Fruit fly (Drosophila melanogaster) whole organism, embryonic: Measurements from ENCODE around the gene CG5273.

Source experiments
- Atf3 ChIP-seq: fragments of 200-800 bp; sonication (Bioruptor generic); optimal IDR thresholded peaks from 3 replicates; lab custom pipeline; 2016; ENCODE audit warnings: missing biosample characterization, missing genetic modification characterization
- BEAF-32 ChIP-seq: fragments of 200-800 bp; sonication (Bioruptor generic); optimal IDR thresholded peaks from 3 replicates; lab custom pipeline; 2017; ENCODE audit warnings: missing biosample characterization, missing genetic modification characterization, mild to moderate bottlenecking, moderate library complexity, missing genetic modification reagents
- CG10274 ChIP-seq: fragments of 200-800 bp; sonication (Bioruptor generic); optimal IDR thresholded peaks from 3 replicates; lab custom pipeline; 2017; ENCODE audit warnings: missing biosample characterization, mild to moderate bottlenecking, missing genetic modification characterization
- CG10321 ChIP-seq: fragments of 200-800 bp; sonication (Bioruptor generic); IDR thresholded peaks from 2 replicates; pipeline ENCODE4 v1.3.6; 2022; ENCODE audit warnings: missing biosample characterization, missing genetic modification characterization
- CG10366 ChIP-seq: fragments of 200-800 bp; sonication (Bioruptor generic); IDR thresholded peaks from 2 replicates; pipeline ENCODE4 v1.3.6; 2022; ENCODE audit warnings: missing biosample characterization, missing genetic modification characterization
- CG10654 ChIP-seq: fragments of 200-800 bp; sonication (Bioruptor generic); optimal IDR thresholded peaks from 2 replicates; lab custom pipeline; 2016; ENCODE audit warnings: missing biosample characterization, missing genetic modification characterization
- CG11456 ChIP-seq: fragments of 200-800 bp; sonication (Bioruptor generic); IDR thresholded peaks from 3 replicates; pipeline ENCODE4 v1.3.6; 2022; ENCODE audit warnings: missing biosample characterization, missing genetic modification characterization
- CG15696 ChIP-seq: fragments of 200-800 bp; sonication (Bioruptor generic); optimal IDR thresholded peaks from 2 replicates; lab custom pipeline; 2019; ENCODE audit warnings: missing biosample characterization, mild to moderate bottlenecking, missing genetic modification characterization, moderate library complexity
- CG16813 ChIP-seq: fragments of 200-800 bp; sonication (Bioruptor generic); IDR thresholded peaks from 3 replicates; pipeline ENCODE4 v1.3.6; 2022; ENCODE audit warnings: missing biosample characterization, missing genetic modification characterization; ENCODE audit not compliant: partially characterized antibody
- CG17829 ChIP-seq: fragments of 200-800 bp; optimal IDR thresholded peaks from 2 replicates; lab custom pipeline; 2019; ENCODE audit warnings: missing biosample characterization, mild to moderate bottlenecking, missing genetic modification characterization, moderate library complexity
- CG18011 ChIP-seq: fragments of 200-800 bp; sonication (Bioruptor generic); optimal IDR thresholded peaks from 2 replicates; lab custom pipeline; 2017; ENCODE audit warnings: missing biosample characterization, missing genetic modification characterization, mild to moderate bottlenecking, moderate library complexity, missing genotype
- CG32532 ChIP-seq: fragments of 200-800 bp; sonication (Bioruptor generic); IDR thresholded peaks from 2 replicates; pipeline ENCODE4 v1.3.6; 2022; ENCODE audit warnings: missing biosample characterization, missing genetic modification characterization
- CG3407 ChIP-seq: fragments of 200-800 bp; sonication (Bioruptor generic); optimal IDR thresholded peaks from 2 replicates; lab custom pipeline; 2018; ENCODE audit warnings: missing biosample characterization, mild to moderate bottlenecking, missing genetic modification characterization
- CG4707 ChIP-seq: fragments of 200-800 bp; sonication (Bioruptor generic); optimal IDR thresholded peaks from 2 replicates; lab custom pipeline; 2018; ENCODE audit warnings: missing biosample characterization, mild to moderate bottlenecking, missing genetic modification characterization, moderate library complexity
- CG4730 ChIP-seq: fragments of 200-800 bp; sonication (Bioruptor generic); IDR thresholded peaks from 2 replicates; pipeline ENCODE4 v1.3.6; 2022; ENCODE audit warnings: missing biosample characterization, missing genetic modification characterization
- CG5245 ChIP-seq: fragments of 200-800 bp; sonication (Bioruptor generic); optimal IDR thresholded peaks from 3 replicates; lab custom pipeline; 2016; ENCODE audit warnings: missing biosample characterization, missing genetic modification characterization
- CG6813 ChIP-seq: fragments of 200-800 bp; sonication (Bioruptor generic); optimal IDR thresholded peaks from 2 replicates; lab custom pipeline; 2017; ENCODE audit warnings: missing biosample characterization, missing genetic modification characterization, mild to moderate bottlenecking, moderate library complexity, missing genetic modification reagents
- CG7271 ChIP-seq: fragments of 200-800 bp; sonication (Bioruptor generic); optimal IDR thresholded peaks from 2 replicates; lab custom pipeline; 2018; ENCODE audit warnings: missing biosample characterization, mild to moderate bottlenecking, missing genetic modification characterization, moderate library complexity
- CG7928 ChIP-seq: fragments of 200-800 bp; sonication (Bioruptor generic); optimal IDR thresholded peaks from 2 replicates; lab custom pipeline; 2017; ENCODE audit warnings: missing biosample characterization, mild to moderate bottlenecking, missing genetic modification characterization
- CG7963 ChIP-seq: fragments of 200-800 bp; sonication (Bioruptor generic); IDR thresholded peaks from 3 replicates; pipeline ENCODE4 v1.3.6; 2022; ENCODE audit warnings: missing biosample characterization, missing genetic modification characterization; ENCODE audit not compliant: partially characterized antibody
- Chrac-16 ChIP-seq: fragments of 200-800 bp; sonication (Bioruptor generic); optimal IDR thresholded peaks from 3 replicates; lab custom pipeline; 2016; ENCODE audit warnings: missing biosample characterization, missing genetic modification characterization
- CoRest ChIP-seq: fragments of 200-800 bp; sonication (Bioruptor generic); optimal IDR thresholded peaks from 3 replicates; lab custom pipeline; 2018; ENCODE audit warnings: missing biosample characterization, mild to moderate bottlenecking, missing genetic modification characterization, moderate library complexity
- D ChIP-seq, 2 experiments: fragments of 200-800 bp in 1 of 2; fragments of >200 bp in 1 of 2; sonication (Bioruptor generic) in 1 of 2; optimal IDR thresholded peaks; 2 replicates in 1 of 2; 3 replicates in 1 of 2; lab custom pipeline; 2017; ENCODE audit warnings: mild to moderate bottlenecking in 1 of 2, missing biosample characterization in 1 of 2, missing genetic modification characterization in 1 of 2, missing genetic modification reagents in 1 of 2
- Dfd ChIP-seq, 2 experiments: fragments of >200 bp; optimal IDR thresholded peaks; 2 replicates each; lab custom pipeline; 2017; ENCODE audit warnings: missing biosample characterization in 2 of 2, missing genetic modification characterization in 2 of 2
- HmgZ ChIP-seq: fragments of 200-800 bp; sonication (Bioruptor generic); optimal IDR thresholded peaks from 2 replicates; lab custom pipeline; 2018; ENCODE audit warnings: missing biosample characterization, mild to moderate bottlenecking, missing genetic modification characterization
- NK7.1 ChIP-seq: fragments of 200-800 bp; sonication (Bioruptor generic); optimal IDR thresholded peaks from 3 replicates; lab custom pipeline; 2016; ENCODE audit warnings: missing biosample characterization, missing genetic modification characterization
- Nf-YB ChIP-seq: fragments of 200-800 bp; sonication (Bioruptor generic); optimal IDR thresholded peaks from 3 replicates; lab custom pipeline; 2019; ENCODE audit warnings: missing biosample characterization, mild to moderate bottlenecking, missing genetic modification characterization, moderate library complexity
- NfI ChIP-seq: fragments of 200-800 bp; sonication (Bioruptor generic); optimal IDR thresholded peaks from 3 replicates; lab custom pipeline; 2018; ENCODE audit warnings: missing biosample characterization, mild to moderate bottlenecking, missing genetic modification characterization, moderate library complexity
- Sox102F ChIP-seq: fragments of 200-800 bp; sonication (Bioruptor generic); optimal IDR thresholded peaks from 2 replicates; lab custom pipeline; 2018; ENCODE audit warnings: missing biosample characterization, mild to moderate bottlenecking, missing genetic modification characterization, moderate library complexity
- Trl ChIP-seq, 3 experiments: fragments of >200 bp in 2 of 3; fragments of 200-800 bp in 1 of 3; sonication (Bioruptor generic) in 1 of 3; optimal IDR thresholded peaks; 2 replicates in 1 of 3; 3 replicates in 2 of 3; lab custom pipeline; 2016 to 2017; ENCODE audit warnings: missing biosample characterization in 1 of 3, missing genetic modification characterization in 1 of 3
- bcd ChIP-seq: fragments of 200-800 bp; sonication (Bioruptor generic); optimal IDR thresholded peaks from 2 replicates; lab custom pipeline; 2017; ENCODE audit warnings: missing biosample characterization, mild to moderate bottlenecking, missing genetic modification characterization
- btn ChIP-seq: fragments of 200-800 bp; sonication (Bioruptor generic); optimal IDR thresholded peaks from 2 replicates; lab custom pipeline; 2016; ENCODE audit warnings: missing biosample characterization, missing genetic modification characterization
- cad ChIP-seq: fragments of >200 bp; optimal IDR thresholded peaks from 2 replicates; lab custom pipeline; 2017; ENCODE audit warnings: missing biosample characterization, missing genetic modification characterization
- chn ChIP-seq: fragments of 200-800 bp; sonication (Bioruptor generic); optimal IDR thresholded peaks from 2 replicates; lab custom pipeline; 2016; ENCODE audit warnings: missing biosample characterization, missing genetic modification characterization
- disco-r ChIP-seq: fragments of 200-800 bp; sonication (Bioruptor generic); optimal IDR thresholded peaks from 2 replicates; lab custom pipeline; 2016; ENCODE audit warnings: missing biosample characterization, missing genetic modification characterization
- emc ChIP-seq: fragments of 200-800 bp; sonication (Bioruptor generic); optimal IDR thresholded peaks from 2 replicates; lab custom pipeline; 2016; ENCODE audit warnings: missing biosample characterization, missing genetic modification characterization
- fu2 ChIP-seq: fragments of 200-800 bp; sonication (Bioruptor generic); optimal IDR thresholded peaks from 2 replicates; lab custom pipeline; 2016; ENCODE audit warnings: missing biosample characterization, missing genetic modification characterization
- gce ChIP-seq: fragments of 200-800 bp; sonication (Bioruptor generic); IDR thresholded peaks from 3 replicates; pipeline ENCODE4 v1.3.6; 2022; ENCODE audit warnings: missing biosample characterization, missing genetic modification characterization
- h ChIP-seq: fragments of >200 bp; optimal IDR thresholded peaks from 2 replicates; lab custom pipeline; 2017
- jigr1 ChIP-seq: fragments of 200-800 bp; sonication (Bioruptor generic); IDR thresholded peaks from 3 replicates; pipeline ENCODE4 v1.3.6; 2022; ENCODE audit warnings: missing biosample characterization, missing genetic modification characterization
- lilli ChIP-seq: fragments of 200-800 bp; sonication (Bioruptor generic); optimal IDR thresholded peaks from 3 replicates; lab custom pipeline; 2016; ENCODE audit warnings: missing biosample characterization, missing genetic modification characterization
- mld ChIP-seq: fragments of 200-800 bp; sonication (Bioruptor generic); IDR thresholded peaks from 3 replicates; pipeline ENCODE4 v1.3.6; 2022; ENCODE audit warnings: missing biosample characterization, missing genetic modification characterization; ENCODE audit not compliant: partially characterized antibody
- otp ChIP-seq: fragments of 200-800 bp; sonication (Bioruptor generic); IDR thresholded peaks from 3 replicates; pipeline ENCODE4, ENCODE4 v1.3.6; 2022; ENCODE audit warnings: missing biosample characterization, missing genetic modification characterization
- sim ChIP-seq: fragments of 200-800 bp; sonication (Bioruptor generic); IDR thresholded peaks from 2 replicates; pipeline ENCODE4 v1.3.6; 2022; ENCODE audit warnings: missing biosample characterization, missing genetic modification characterization
- so ChIP-seq: fragments of 200-800 bp; sonication (Bioruptor generic); IDR thresholded peaks from 3 replicates; pipeline ENCODE4 v1.3.6; 2022; ENCODE audit warnings: missing biosample characterization, missing genetic modification characterization
- tin ChIP-seq: fragments of 200-800 bp; sonication (Bioruptor generic); optimal IDR thresholded peaks from 3 replicates; lab custom pipeline; 2016; ENCODE audit warnings: missing biosample characterization, missing genetic modification characterization
- tio ChIP-seq: fragments of 200-800 bp; sonication (Bioruptor generic); optimal IDR thresholded peaks from 2 replicates; lab custom pipeline; 2017; ENCODE audit warnings: missing biosample characterization, missing genetic modification characterization, inconsistent platforms
- vvl ChIP-seq: fragments of 200-800 bp; sonication (Bioruptor generic); IDR thresholded peaks from 2 replicates; pipeline ENCODE4 v1.3.6; 2022; ENCODE audit warnings: missing biosample characterization, missing genetic modification characterization
- zf30C ChIP-seq: fragments of 200-800 bp; sonication (Bioruptor generic); optimal IDR thresholded peaks from 3 replicates; lab custom pipeline; 2018; ENCODE audit warnings: missing biosample characterization, mild to moderate bottlenecking, missing genetic modification characterization

CG5273 gene

DNA sequence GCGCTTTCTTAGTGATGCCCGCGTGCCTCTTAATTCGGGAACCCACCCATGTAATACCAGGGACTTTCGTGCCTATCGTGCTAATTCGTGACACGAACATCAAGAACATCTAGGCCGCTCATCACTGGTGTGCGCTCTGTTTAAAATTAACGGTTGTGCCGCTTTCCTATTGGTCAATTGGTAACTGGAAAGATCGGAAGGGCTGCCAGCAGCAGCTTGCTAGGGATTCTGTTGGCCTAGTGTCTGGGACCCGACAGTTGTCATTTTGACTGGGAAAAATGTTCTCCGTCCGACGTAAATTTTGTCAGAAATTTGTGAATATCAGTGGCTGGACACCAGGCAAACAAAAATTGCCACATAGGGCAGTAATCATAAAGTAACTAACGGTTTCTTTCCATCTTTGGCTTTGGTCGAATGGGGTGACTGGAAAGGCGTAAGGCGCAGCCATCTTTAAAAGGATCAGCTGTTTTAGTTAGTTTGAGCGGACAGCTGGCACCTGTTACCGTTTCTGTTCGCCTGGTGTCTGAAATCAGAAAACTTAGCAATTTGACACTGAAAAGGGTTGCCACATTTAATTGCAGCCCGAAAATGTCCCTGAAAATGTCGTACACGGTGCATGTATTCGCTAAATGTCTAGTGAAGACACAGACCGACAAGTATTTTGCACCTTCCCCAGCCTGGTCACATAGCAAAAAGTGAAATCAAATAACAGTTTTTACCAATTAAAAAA lies at the start of gene CG5273 (continued):
- TF ChIP-seq CG32532 (GFP tag; lab: Robert Waterston, UW) = no peak; the same call in 1 of the 2 replicates
- TF ChIP-seq otp (GFP tag; lab: Robert Waterston, UW) = peak; percentile 39; the same call in 1 of the 3 replicates
- TF ChIP-seq mld (GFP tag; lab: Robert Waterston, UW) = peak; percentile 94
- peak; percentile 97 for TF ChIP-seq Nf-YB
- TF ChIP-seq Dfd (GFP tag; optimal IDR thresholded peaks at IDR 0.05; lab: Kevin White, UChicago) = no peak
- TF ChIP-seq chn (GFP tag; lab: Kevin White, UChicago) = no peak
- no peak for TF ChIP-seq gce (GFP tag; lab: Robert Waterston, UW)
- TF ChIP-seq tio (GFP tag; lab: Kevin White, UChicago) = no peak
- TF ChIP-seq btn = no peak
- no peak for TF ChIP-seq CG7271 (tag; lab: Kevin White, UChicago)
- peak; percentile 20 for TF ChIP-seq lilli (GFP tag; lab: Kevin White, UChicago)
- TF ChIP-seq CG5245 (GFP tag; lab: Kevin White, UChicago) = no peak
- no peak for TF ChIP-seq CG11456 (GFP tag; lab: Robert Waterston, UW)
- TF ChIP-seq cad (GFP tag; lab: Kevin White, UChicago) = peak; percentile 54
- no peak for TF ChIP-seq CG3407 (GFP tag; lab: Kevin White, UChicago)
- peak; percentile 4 for TF ChIP-seq CG18011 (GFP tag; lab: Kevin White, UChicago)
- TF ChIP-seq tin = no peak
- no peak for TF ChIP-seq CG10321 (GFP tag; lab: Robert Waterston, UW)
- TF ChIP-seq h = no peak
- TF ChIP-seq CG4730 (GFP tag; lab: Robert Waterston, UW) = no peak
- no peak for TF ChIP-seq Sox102F (GFP tag; lab: Kevin White, UChicago)
- TF ChIP-seq bcd = peak; percentile 1
- no peak for TF ChIP-seq D (optimal IDR thresholded peaks at IDR 0.05; lab: Kevin White, UChicago)
- TF ChIP-seq D (GFP tag; optimal IDR thresholded peaks at IDR 0.05; lab: Kevin White, UChicago) = no peak
- TF ChIP-seq so (GFP tag; lab: Robert Waterston, UW) = peak; percentile 37; the same call in 1 of the 3 replicates
- no peak for TF ChIP-seq emc (GFP tag; lab: Kevin White, UChicago)
- peak; percentile 72 for TF ChIP-seq CG7928
- peak; percentile 94 for TF ChIP-seq CG16813 (GFP tag; lab: Robert Waterston, UW)
- no peak for TF ChIP-seq NK7.1 (GFP tag; lab: Kevin White, UChicago)
- no peak for TF ChIP-seq CG10654
- no peak for TF ChIP-seq CG4707 (GFP tag; lab: Kevin White, UChicago)
- peak; percentile 86 for TF ChIP-seq BEAF-32 (GFP tag; lab: Kevin White, UChicago)
- TF ChIP-seq Atf3 (GFP tag; lab: Kevin White, UChicago) = no peak
- no peak for TF ChIP-seq disco-r (GFP tag; lab: Kevin White, UChicago)
- TF ChIP-seq CoRest (tag; lab: Kevin White, UChicago) = peak; percentile 31
- TF ChIP-seq Chrac-16 (GFP tag; lab: Kevin White, UChicago) = no peak
- TF ChIP-seq CG7963 (GFP tag; lab: Robert Waterston, UW) = peak; percentile 93
- TF ChIP-seq NfI (GFP tag; lab: Kevin White, UChicago) = peak; percentile 13
- TF ChIP-seq vvl = peak; percentile 34
- TF ChIP-seq CG10366 = no peak
- TF ChIP-seq CG17829 (tag; lab: Kevin White, UChicago) = no peak
- TF ChIP-seq zf30C = no peak
- TF ChIP-seq CG6813 = no peak
- TF ChIP-seq jigr1 (GFP tag; lab: Robert Waterston, UW) = no peak
- TF ChIP-seq sim (GFP tag; lab: Robert Waterston, UW) = no peak
- peak; percentile 53 for TF ChIP-seq HmgZ (tag; lab: Kevin White, UChicago)
- TF ChIP-seq CG10274 (GFP tag; lab: Kevin White, UChicago) = no peak
- no peak for TF ChIP-seq Trl (optimal IDR thresholded peaks at IDR 0.05; lab: Kevin White, UChicago)
- TF ChIP-seq Trl (GFP tag; optimal IDR thresholded peaks at IDR 0.05; lab: Kevin White, UChicago) = no peak
- peak; percentile 14 for TF ChIP-seq CG15696 (tag; lab: Kevin White, UChicago)
- TF ChIP-seq fu2 (GFP tag; lab: Kevin White, UChicago) = no peak
